Fruit fly (Drosophila melanogaster) whole organism, embryonic: ENCODE data around the gene Uxt.

Source experiments
- Asciz ChIP-seq: fragments of 200-800 bp; sonication (Bioruptor generic); optimal IDR thresholded peaks from 2 replicates; lab custom pipeline; 2017; ENCODE audit warnings: missing biosample characterization, mild to moderate bottlenecking, missing genetic modification characterization, missing genetic modification reagents
- CG11247 ChIP-seq: fragments of 200-800 bp; sonication (Bioruptor generic); IDR thresholded peaks from 2 replicates; pipeline ENCODE4 v1.3.6; 2022; ENCODE audit warnings: missing biosample characterization, missing genetic modification characterization
- CG11695 ChIP-seq: fragments of 200-800 bp; sonication (Bioruptor generic); IDR thresholded peaks from 3 replicates; pipeline ENCODE4 v1.3.6; 2022; ENCODE audit warnings: missing biosample characterization, missing genetic modification characterization
- CG12236 ChIP-seq: fragments of 200-800 bp; sonication (Bioruptor generic); optimal IDR thresholded peaks from 2 replicates; lab custom pipeline; 2016; ENCODE audit warnings: missing biosample characterization, missing genetic modification characterization
- CG13123 ChIP-seq: fragments of 200-800 bp; sonication (Bioruptor generic); optimal IDR thresholded peaks from 2 replicates; lab custom pipeline; 2016; ENCODE audit warnings: missing biosample characterization, missing genetic modification characterization
- CG13296 ChIP-seq: fragments of 200-800 bp; sonication (Bioruptor generic); optimal IDR thresholded peaks from 3 replicates; lab custom pipeline; 2018; ENCODE audit warnings: missing biosample characterization, mild to moderate bottlenecking, missing genetic modification characterization
- CG13775 ChIP-seq: fragments of 200-800 bp; sonication (Bioruptor generic); optimal IDR thresholded peaks from 3 replicates; lab custom pipeline; 2017; ENCODE audit warnings: missing biosample characterization, mild to moderate bottlenecking, missing genetic modification characterization
- CG14860 ChIP-seq: fragments of 200-800 bp; sonication (Bioruptor generic); IDR thresholded peaks from 3 replicates; pipeline ENCODE4 v1.3.6; 2022; ENCODE audit warnings: missing biosample characterization, missing genetic modification characterization; ENCODE audit not compliant: partially characterized antibody
- CG14965 ChIP-seq: fragments of 200-800 bp; sonication (Bioruptor generic); optimal IDR thresholded peaks from 2 replicates; lab custom pipeline; 2016; ENCODE audit warnings: missing biosample characterization, missing genetic modification characterization, borderline replicate concordance
- CG17359 ChIP-seq: fragments of 200-800 bp; sonication (Bioruptor generic); optimal IDR thresholded peaks from 3 replicates; lab custom pipeline; 2018; ENCODE audit warnings: missing biosample characterization, mild to moderate bottlenecking, missing genetic modification characterization, moderate library complexity
- CG17568 ChIP-seq: fragments of 200-800 bp; sonication (Bioruptor generic); optimal IDR thresholded peaks from 2 replicates; lab custom pipeline; 2018; ENCODE audit warnings: missing biosample characterization, mild to moderate bottlenecking, missing genetic modification characterization, moderate library complexity
- CG3847 ChIP-seq: fragments of 200-800 bp; sonication (Bioruptor generic); IDR thresholded peaks from 2 replicates; pipeline ENCODE4 v1.3.6; 2022; ENCODE audit warnings: missing biosample characterization, missing genetic modification characterization
- CG4328 ChIP-seq: fragments of 200-800 bp; sonication (Bioruptor generic); optimal IDR thresholded peaks from 3 replicates; lab custom pipeline; 2017; ENCODE audit warnings: missing biosample characterization, missing genetic modification reagents, missing genetic modification characterization
- CG4854 ChIP-seq: fragments of 200-800 bp; sonication (Bioruptor generic); optimal IDR thresholded peaks from 2 replicates; lab custom pipeline; 2016; ENCODE audit warnings: missing biosample characterization, missing genetic modification characterization, inconsistent platforms
- CG5953 ChIP-seq: fragments of 200-800 bp; sonication (Bioruptor generic); IDR thresholded peaks from 2 replicates; pipeline ENCODE4 v1.3.6; 2022; ENCODE audit warnings: missing biosample characterization, missing genetic modification characterization
- CG6683 ChIP-seq: fragments of 200-800 bp; sonication (Bioruptor generic); optimal IDR thresholded peaks from 2 replicates; lab custom pipeline; 2017; ENCODE audit warnings: missing biosample characterization, mild to moderate bottlenecking, missing genetic modification characterization, missing genetic modification reagents
- CG6791 ChIP-seq: fragments of 200-800 bp; sonication (Bioruptor generic); IDR thresholded peaks from 3 replicates; pipeline ENCODE4 v1.3.6; 2022; ENCODE audit warnings: missing biosample characterization, missing genetic modification characterization; ENCODE audit not compliant: partially characterized antibody
- CG8944 ChIP-seq: fragments of 200-800 bp; sonication (Bioruptor generic); optimal IDR thresholded peaks from 3 replicates; lab custom pipeline; 2016; ENCODE audit warnings: missing biosample characterization, missing genetic modification characterization
- CoRest ChIP-seq: fragments of 200-800 bp; sonication (Bioruptor generic); optimal IDR thresholded peaks from 3 replicates; lab custom pipeline; 2018; ENCODE audit warnings: missing biosample characterization, mild to moderate bottlenecking, missing genetic modification characterization, moderate library complexity
- Dp ChIP-seq: fragments of 200-800 bp; sonication (Bioruptor generic); optimal IDR thresholded peaks from 2 replicates; lab custom pipeline; 2018; ENCODE audit warnings: missing biosample characterization, mild to moderate bottlenecking, missing genetic modification characterization, moderate library complexity
- Fer1 ChIP-seq: fragments of 200-800 bp; sonication (Bioruptor generic); optimal IDR thresholded peaks from 2 replicates; lab custom pipeline; 2017; ENCODE audit warnings: missing biosample characterization, mild to moderate bottlenecking, missing genetic modification characterization
- Fer3 ChIP-seq: fragments of 200-800 bp; sonication (Bioruptor generic); optimal IDR thresholded peaks from 2 replicates; lab custom pipeline; 2018; ENCODE audit warnings: missing biosample characterization, mild to moderate bottlenecking, missing genetic modification characterization, moderate library complexity
- H2.0 ChIP-seq: fragments of 200-800 bp; sonication (Bioruptor generic); IDR thresholded peaks from 2 replicates; pipeline ENCODE4 v1.3.6; 2022; ENCODE audit warnings: missing biosample characterization, missing genetic modification characterization
- HHEX ChIP-seq: fragments of 200-800 bp; sonication (Bioruptor generic); optimal IDR thresholded peaks from 3 replicates; lab custom pipeline; 2017; ENCODE audit warnings: missing biosample characterization, mild to moderate bottlenecking, missing genetic modification characterization, missing genetic modification reagents
- HLHmδ ChIP-seq: fragments of 200-800 bp; sonication (Bioruptor generic); optimal IDR thresholded peaks from 2 replicates; lab custom pipeline; 2018; ENCODE audit warnings: missing biosample characterization, mild to moderate bottlenecking, missing genetic modification characterization, moderate library complexity
- Kr ChIP-seq: fragments of 200-800 bp; sonication (Bioruptor generic); optimal IDR thresholded peaks from 2 replicates; lab custom pipeline; 2017; ENCODE audit warnings: missing biosample characterization, mild to moderate bottlenecking, missing genetic modification characterization
- NK7.1 ChIP-seq: fragments of 200-800 bp; sonication (Bioruptor generic); optimal IDR thresholded peaks from 3 replicates; lab custom pipeline; 2016; ENCODE audit warnings: missing biosample characterization, missing genetic modification characterization
- Neu2 ChIP-seq: fragments of 200-800 bp; sonication (Bioruptor generic); optimal IDR thresholded peaks from 3 replicates; lab custom pipeline; 2016; ENCODE audit warnings: missing biosample characterization, missing genetic modification characterization, borderline replicate concordance
- Pdp1 ChIP-seq, 2 experiments: fragments of 200-800 bp; sonication (Bioruptor generic); optimal IDR thresholded peaks; 3 replicates each; lab custom pipeline; 2016; ENCODE audit warnings: missing biosample characterization in 2 of 2, missing genetic modification characterization in 2 of 2, mild to moderate bottlenecking in 1 of 2, moderate library complexity in 1 of 2
- Taf1 ChIP-seq: fragments of 200-800 bp; sonication (Bioruptor generic); IDR thresholded peaks from 2 replicates; pipeline ENCODE4 v1.3.6; 2022; ENCODE audit warnings: missing biosample characterization, missing genetic modification characterization
- ac ChIP-seq: fragments of 200-800 bp; sonication (Bioruptor generic); optimal IDR thresholded peaks from 3 replicates; lab custom pipeline; 2017; ENCODE audit warnings: missing biosample characterization, mild to moderate bottlenecking, missing genetic modification characterization
- az2 ChIP-seq: fragments of 200-800 bp; sonication (Bioruptor generic); optimal IDR thresholded peaks from 3 replicates; lab custom pipeline; 2016; ENCODE audit warnings: missing biosample characterization, missing genetic modification characterization
- bab2 ChIP-seq: fragments of 200-800 bp; sonication (Bioruptor generic); optimal IDR thresholded peaks from 2 replicates; lab custom pipeline; 2016; ENCODE audit warnings: missing biosample characterization, missing genetic modification characterization
- chif ChIP-seq, 2 experiments: fragments of 200-800 bp; sonication (Bioruptor generic); optimal IDR thresholded peaks; 3 replicates each; lab custom pipeline; 2016; ENCODE audit warnings: missing biosample characterization in 2 of 2, missing genetic modification characterization in 2 of 2
- dimm ChIP-seq: fragments of 200-800 bp; sonication (Bioruptor generic); IDR thresholded peaks from 2 replicates; pipeline ENCODE4 v1.3.6; 2022; ENCODE audit warnings: missing biosample characterization, missing genetic modification characterization
- disco-r ChIP-seq: fragments of 200-800 bp; sonication (Bioruptor generic); optimal IDR thresholded peaks from 2 replicates; lab custom pipeline; 2016; ENCODE audit warnings: missing biosample characterization, missing genetic modification characterization
- fru ChIP-seq: fragments of >200 bp; optimal IDR thresholded peaks from 2 replicates; lab custom pipeline; 2017
- gfzf ChIP-seq: fragments of 200-800 bp; sonication (Bioruptor generic); optimal IDR thresholded peaks from 2 replicates; lab custom pipeline; 2016; ENCODE audit warnings: missing biosample characterization, mild to moderate bottlenecking, missing genetic modification characterization, moderate library complexity
- ham ChIP-seq: fragments of 200-800 bp; sonication (Bioruptor generic); IDR thresholded peaks from 2 replicates; pipeline ENCODE4 v1.3.6; 2022; ENCODE audit warnings: missing biosample characterization, missing genetic modification characterization
- hth ChIP-seq: fragments of >200 bp; optimal IDR thresholded peaks from 2 replicates; lab custom pipeline; 2017; ENCODE audit warnings: inconsistent platforms
- jigr1 ChIP-seq: fragments of 200-800 bp; sonication (Bioruptor generic); IDR thresholded peaks from 3 replicates; pipeline ENCODE4 v1.3.6; 2022; ENCODE audit warnings: missing biosample characterization, missing genetic modification characterization
- kay ChIP-seq: fragments of 200-800 bp; sonication (Bioruptor generic); optimal IDR thresholded peaks from 2 replicates; lab custom pipeline; 2016; ENCODE audit warnings: missing biosample characterization, missing genetic modification characterization
- nau ChIP-seq: fragments of 200-800 bp; sonication (Bioruptor generic); optimal IDR thresholded peaks from 3 replicates; lab custom pipeline; 2017; ENCODE audit warnings: missing biosample characterization, mild to moderate bottlenecking, missing genetic modification characterization, missing genetic modification reagents
- phol ChIP-seq: fragments of 200-800 bp; sonication (Bioruptor generic); optimal IDR thresholded peaks from 3 replicates; lab custom pipeline; 2018; ENCODE audit warnings: missing biosample characterization, mild to moderate bottlenecking, missing genetic modification characterization, moderate library complexity
- row ChIP-seq: fragments of 200-800 bp; sonication (Bioruptor generic); IDR thresholded peaks from 3 replicates; pipeline ENCODE4 v1.3.6; 2022; ENCODE audit warnings: missing biosample characterization, missing genetic modification characterization
- sens ChIP-seq: fragments of 200-800 bp; sonication (Bioruptor generic); peaks from one replicate; lab custom pipeline; 2016; ENCODE audit warnings: missing biosample characterization, missing genetic modification characterization
- seq ChIP-seq: fragments of 200-800 bp; sonication (Bioruptor generic); IDR thresholded peaks from 2 replicates; pipeline ENCODE4 v1.3.6; 2022; ENCODE audit warnings: missing biosample characterization, missing genetic modification characterization
- sob ChIP-seq: fragments of 200-800 bp; sonication (Bioruptor generic); IDR thresholded peaks from 2 replicates; pipeline ENCODE4 v1.3.6; 2022; ENCODE audit warnings: missing biosample characterization, missing genetic modification characterization
- stwl ChIP-seq: fragments of 200-800 bp; sonication (Bioruptor generic); optimal IDR thresholded peaks from 3 replicates; lab custom pipeline; 2018; ENCODE audit warnings: missing biosample characterization, mild to moderate bottlenecking, missing genetic modification characterization, moderate library complexity
- wor ChIP-seq: fragments of 200-800 bp; sonication (Bioruptor generic); IDR thresholded peaks from 2 replicates; pipeline ENCODE4 v1.3.6; 2022; ENCODE audit warnings: missing biosample characterization, missing genetic modification characterization
- zfh2 ChIP-seq: fragments of 200-800 bp; sonication (Bioruptor generic); optimal IDR thresholded peaks from 2 replicates; lab custom pipeline; 2016; ENCODE audit warnings: missing biosample characterization, missing genetic modification characterization

Uxt gene

DNA sequence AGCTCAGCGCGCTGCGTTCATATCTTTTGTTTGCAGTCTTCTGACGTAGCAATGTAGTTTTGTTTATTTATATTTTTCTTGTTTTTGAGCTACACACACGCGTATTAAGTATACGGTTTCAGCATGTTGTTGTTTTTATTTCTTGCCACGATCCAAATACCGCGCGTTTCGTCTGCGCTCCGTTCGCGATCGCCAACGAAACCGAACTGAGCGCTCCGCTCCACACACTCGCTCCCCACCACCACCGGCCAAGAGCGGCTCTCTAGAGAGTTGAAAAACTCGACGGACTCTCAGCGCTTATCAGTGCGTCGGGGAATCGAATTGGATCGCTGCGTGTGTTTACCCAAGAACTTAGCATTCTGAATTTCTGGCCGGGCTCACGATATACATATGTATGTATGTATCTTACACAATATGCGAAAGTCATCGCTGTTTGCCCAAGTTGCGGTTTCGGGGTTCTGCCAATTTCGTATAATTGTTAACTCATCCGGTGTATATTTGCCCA, 8.2 kb downstream of the Uxt start, which contains the start of gene yuri (continued):
- TF ChIP-seq Fer1 (peak; percentile 72), CG17568 (GFP tag; lab: Kevin White, UChicago) (peak; percentile 53), gfzf (GFP tag; lab: Kevin White, UChicago) (no peak), CG17359 (peak; percentile 24), zfh2 (GFP tag; lab: Kevin White, UChicago) (no peak), H2.0 (GFP tag; lab: Robert Waterston, UW) (no peak), ac (GFP tag; lab: Kevin White, UChicago) (no peak), CG11695 (peak; percentile 35; the same call in 1 of the 3 replicates), seq (GFP tag; lab: Robert Waterston, UW) (peak; percentile 60; the same call in 1 of the 2 replicates), CG14860 (no peak), NK7.1 (GFP tag; lab: Kevin White, UChicago) (no peak), CG8944 (GFP tag; lab: Kevin White, UChicago) (no peak), CG13296 (GFP tag; lab: Kevin White, UChicago) (peak; percentile 63), dimm (GFP tag; lab: Robert Waterston, UW) (no peak), Kr (GFP tag; lab: Kevin White, UChicago) (no peak), Dp (no peak), Fer3 (tag; lab: Kevin White, UChicago) (no peak), sob (peak; percentile 77; the same call in 1 of the 2 replicates), chif (GFP tag; optimal IDR thresholded peaks at IDR 0.05; lab: Kevin White, UChicago) (no peak), CG6683 (GFP tag; lab: Kevin White, UChicago) (peak; percentile 34), wor (no peak), Asciz (GFP tag; lab: Kevin White, UChicago) (peak; percentile 47), Neu2 (GFP tag; lab: Kevin White, UChicago) (no peak), HHEX (GFP tag; lab: Kevin White, UChicago) (peak; percentile 23), sens (GFP tag; lab: Kevin White, UChicago) (peak; percentile 90), CG3847 (GFP tag; lab: Robert Waterston, UW) (no peak), CG5953 (GFP tag; lab: Robert Waterston, UW) (0 out of 2 replicates have a peak, but pooled peaks have one; percentile 40), CG14965 (GFP tag; lab: Kevin White, UChicago) (no peak), hth (no peak), CG6791 (GFP tag; lab: Robert Waterston, UW) (no peak; the same call in 2 of the 3 replicates), stwl (tag; lab: Kevin White, UChicago) (peak; percentile 10), phol (tag; lab: Kevin White, UChicago) (no peak), Pdp1 (GFP tag; optimal IDR thresholded peaks at IDR 0.05; lab: Kevin White, UChicago) (peak in 1 of 2 experiments; percentile 89), jigr1 (no peak), HLHmδ (GFP tag; lab: Kevin White, UChicago) (peak; percentile 89), CG13775 (GFP tag; lab: Kevin White, UChicago) (peak; percentile 5), CG11247 (no peak), CG4328 (no peak), disco-r (no peak), kay (GFP tag; lab: Kevin White, UChicago) (no peak), az2 (no peak), Taf1 (no peak), CG12236 (GFP tag; lab: Kevin White, UChicago) (no peak), CoRest (tag; lab: Kevin White, UChicago) (no peak), fru (lab: Kevin White, UChicago) (no peak), CG4854 (GFP tag; lab: Kevin White, UChicago) (no peak), nau (GFP tag; lab: Kevin White, UChicago) (no peak), CG13123 (GFP tag; lab: Kevin White, UChicago) (no peak), row (no peak; the same call in 2 of the 3 replicates), bab2 (GFP tag; lab: Kevin White, UChicago) (no peak), ham (GFP tag; lab: Robert Waterston, UW) (no peak)
